Worm (Caenorhabditis elegans) whole organism, early embryonic: ENCODE measurements around the gene riok-3.

Source experiments
- B0310.2 ChIP-seq: sonication (generic microtip); optimal IDR thresholded peaks from 2 replicates; lab custom pipeline; 2016; ENCODE audit warnings: mild to moderate bottlenecking, missing genetic modification characterization, missing compliant biosample characterization
- F13C5.2 ChIP-seq: sonication (generic microtip); optimal IDR thresholded peaks from 2 replicates; lab custom pipeline; 2017; ENCODE audit warnings: mild to moderate bottlenecking, missing genetic modification characterization, inconsistent platforms, missing compliant biosample characterization
- aly-1 ChIP-seq: sonication (generic microtip); optimal IDR thresholded peaks from 2 replicates; lab custom pipeline; 2016; ENCODE audit warnings: missing genetic modification characterization, missing compliant biosample characterization
- ama-1 ChIP-seq: fragments of 150-350 bp; optimal IDR thresholded peaks from 2 replicates; lab custom pipeline; 2014
- ceh-13 ChIP-seq: fragments of 200-800 bp; sonication (Bioruptor generic); optimal IDR thresholded peaks from 2 replicates; lab custom pipeline; 2018; ENCODE audit warnings: mild to moderate bottlenecking, missing genetic modification characterization, missing compliant biosample characterization
- ceh-36 ChIP-seq: sonication (generic microtip); optimal IDR thresholded peaks from 2 replicates; lab custom pipeline; 2016; ENCODE audit warnings: missing genetic modification characterization, inconsistent platforms, missing compliant biosample characterization
- ets-7 ChIP-seq: sonication (generic microtip); optimal IDR thresholded peaks from 2 replicates; lab custom pipeline; 2016; ENCODE audit warnings: missing genotype, missing genetic modification characterization, missing compliant biosample characterization
- flt-1 ChIP-seq: fragments of 200-800 bp; sonication (Bioruptor generic); IDR thresholded peaks from 2 replicates; pipeline ENCODE4 v1.3.6; 2022; ENCODE audit warnings: missing genetic modification characterization, missing compliant biosample characterization
- hmbx-1 ChIP-seq: sonication (generic microtip); optimal IDR thresholded peaks from 2 replicates; lab custom pipeline; 2016; ENCODE audit warnings: mild to moderate bottlenecking, missing genetic modification characterization, missing compliant biosample characterization
- hmg-4 ChIP-seq: fragments of 200-800 bp; sonication (Bioruptor generic); optimal IDR thresholded peaks from 2 replicates; lab custom pipeline; 2018; ENCODE audit warnings: mild to moderate bottlenecking, missing genetic modification characterization, missing compliant biosample characterization
- hnd-1 ChIP-seq: sonication (generic microtip); optimal IDR thresholded peaks from 2 replicates; lab custom pipeline; 2016; ENCODE audit warnings: missing genetic modification characterization, missing compliant biosample characterization
- pes-1 ChIP-seq: fragments of 200-800 bp; sonication (Bioruptor generic); IDR thresholded peaks from 2 replicates; pipeline ENCODE4 v1.3.6; 2022; ENCODE audit warnings: missing genetic modification reagents, missing genetic modification characterization, missing compliant biosample characterization
- scrt-1 ChIP-seq: fragments of 200-800 bp; sonication (Bioruptor generic); IDR thresholded peaks from 2 replicates; pipeline ENCODE4 v1.3.6; 2022; ENCODE audit warnings: missing genetic modification characterization, missing compliant biosample characterization
- sea-1 ChIP-seq: fragments of 200-800 bp; sonication (Bioruptor generic); conservative IDR thresholded peaks from 2 replicates; pipeline ENCODE4 v1.3.6; 2022; ENCODE audit warnings: missing genetic modification characterization, missing compliant biosample characterization
- tbx-11 ChIP-seq: fragments of 200-800 bp; sonication (Bioruptor generic); IDR thresholded peaks from 2 replicates; pipeline ENCODE4 v1.3.6; 2022; ENCODE audit warnings: missing genetic modification characterization, missing compliant biosample characterization
- tbx-37 ChIP-seq: fragments of 200-800 bp; sonication (Bioruptor generic); conservative IDR thresholded peaks from 2 replicates; pipeline ENCODE4 v1.3.6; 2022; ENCODE audit warnings: missing genetic modification reagents, missing genetic modification characterization, missing compliant biosample characterization
- tra-4 ChIP-seq: sonication (generic microtip); optimal IDR thresholded peaks from 2 replicates; lab custom pipeline; 2017; ENCODE audit warnings: missing genetic modification characterization, missing compliant biosample characterization

Gene riok-3

DNA sequence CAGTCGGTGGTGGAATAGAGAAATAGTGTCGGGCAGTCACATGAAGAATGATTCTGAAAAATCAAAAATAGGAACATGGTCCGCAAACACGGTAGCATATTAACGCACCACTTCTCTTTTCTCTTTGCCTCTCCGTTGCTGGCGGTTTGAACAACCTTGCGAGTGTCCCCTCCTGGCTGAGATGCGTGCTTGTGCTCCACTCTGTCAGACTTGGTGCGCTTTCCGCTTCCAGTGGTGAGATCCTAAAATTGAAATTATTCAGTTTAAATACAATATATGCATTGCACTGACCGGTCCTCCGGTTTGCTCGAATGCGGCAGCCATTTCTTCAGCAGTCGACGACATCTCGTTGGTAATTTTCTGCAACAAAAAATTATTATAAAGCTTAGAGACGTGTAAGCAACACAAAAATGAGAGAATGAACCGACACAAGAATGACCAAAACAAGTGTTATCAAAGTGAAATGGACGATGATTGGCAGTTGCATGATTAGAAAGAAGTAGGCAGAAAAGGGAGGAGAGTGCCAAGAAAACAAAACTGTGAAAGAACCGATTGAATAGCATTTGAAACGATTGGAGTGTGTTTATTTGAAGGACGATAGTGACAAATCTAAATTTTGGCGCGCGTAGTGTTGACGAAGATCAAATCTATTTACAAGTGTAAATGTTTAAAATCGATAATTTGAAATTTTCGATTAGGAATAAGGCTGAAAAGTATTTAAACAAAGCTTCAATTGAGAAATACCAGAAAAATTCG lies 20.4 kb upstream of the riok-3 start, which contains the start of gene ZK632.9:
Gene ZK632.9 (minus strand): TSS at position 360 of the 756 bp plus-strand sequence.
- TF ChIP-seq ets-7 (no peak), scrt-1 (no peak), tra-4 (tag; lab: Kevin White, UChicago) (no peak), F13C5.2 (tag; lab: Kevin White, UChicago) (no peak), pes-1 (GFP tag; lab: Robert Waterston, UW) (no peak), sea-1 (GFP tag; lab: Robert Waterston, UW) (no peak), aly-1 (no peak), ceh-13 (GFP tag; lab: Kevin White, UChicago) (no peak), tbx-11 (GFP tag; lab: Robert Waterston, UW) (no peak), B0310.2 (tag; lab: Kevin White, UChicago) (no peak), flt-1 (GFP tag; lab: Robert Waterston, UW) (no peak), hmg-4 (no peak), hnd-1 (tag; lab: Kevin White, UChicago) (no peak), hmbx-1 (no peak)

DNA sequence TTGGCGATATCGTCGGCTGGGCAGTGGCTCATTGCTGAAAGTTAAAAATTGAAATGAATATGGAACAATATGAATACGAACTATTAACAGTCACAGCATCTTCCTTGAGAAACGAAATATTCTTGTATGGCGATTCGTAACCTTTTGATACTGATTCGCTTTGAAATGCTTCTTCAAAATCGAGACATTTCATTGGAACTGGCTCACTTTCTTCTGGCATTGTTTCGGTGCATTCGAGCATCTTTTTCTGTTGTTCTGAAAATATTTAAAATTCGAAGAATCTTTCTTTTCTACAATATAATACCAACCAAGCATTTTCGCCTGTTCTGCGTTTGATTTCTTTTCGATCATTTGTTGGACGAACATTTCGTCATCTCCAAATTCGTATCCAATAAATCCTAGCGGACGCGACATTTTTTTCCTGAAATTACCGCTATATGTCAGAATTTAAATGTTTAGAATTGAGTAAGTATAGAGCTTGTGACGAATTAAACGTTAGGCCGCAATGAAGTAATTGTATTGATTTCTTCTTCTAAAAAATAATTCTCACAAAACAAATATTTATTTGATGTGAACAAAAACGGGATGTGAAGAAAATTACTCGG lies 19.6 kb upstream of the riok-3 start, which contains the start of gene lin-52:
Gene lin-52 (minus strand): TSS at position 421 of the 605 bp plus-strand sequence.
- TF ChIP-seq tbx-11 (GFP tag; lab: Robert Waterston, UW) (no peak), scrt-1 (no peak), tra-4 (tag; lab: Kevin White, UChicago) (no peak), ama-1 (lab: Kevin White, UChicago) (peak; percentile 64), pes-1 (GFP tag; lab: Robert Waterston, UW) (no peak), hnd-1 (tag; lab: Kevin White, UChicago) (no peak)

- no peak for TF ChIP-seq hnd-1 (tag; lab: Kevin White, UChicago)
- TF ChIP-seq F13C5.2 (tag; lab: Kevin White, UChicago), result no peak
- TF ChIP-seq ets-7, result no peak
- no peak for TF ChIP-seq hmbx-1
- TF ChIP-seq hmg-4, result no peak
- TF ChIP-seq ceh-36 (tag; lab: Kevin White, UChicago), result no peak
- TF ChIP-seq scrt-1, result no peak
- TF ChIP-seq aly-1, result no peak
- no peak for TF ChIP-seq tbx-11 (GFP tag; lab: Robert Waterston, UW)
- TF ChIP-seq sea-1 (GFP tag; lab: Robert Waterston, UW), result no peak
- no peak for TF ChIP-seq pes-1 (GFP tag; lab: Robert Waterston, UW)
- no peak for TF ChIP-seq flt-1 (GFP tag; lab: Robert Waterston, UW)
- TF ChIP-seq ceh-13 (GFP tag; lab: Kevin White, UChicago), result no peak
- no peak for TF ChIP-seq B0310.2 (tag; lab: Kevin White, UChicago)
- TF ChIP-seq tbx-37 (GFP tag; lab: Robert Waterston, UW), result no peak
- no peak for TF ChIP-seq ama-1 (lab: Kevin White, UChicago)
- no peak for TF ChIP-seq tra-4 (tag; lab: Kevin White, UChicago)
Measured at ce11 chrIII:9823748-9824147, 18.9 kb upstream of the riok-3 start.

- no peak for TF ChIP-seq tbx-11 (GFP tag; lab: Robert Waterston, UW)
- no peak for TF ChIP-seq hmbx-1
- no peak for TF ChIP-seq ceh-13 (GFP tag; lab: Kevin White, UChicago)
- no peak for TF ChIP-seq F13C5.2 (tag; lab: Kevin White, UChicago)
- TF ChIP-seq tbx-37 (GFP tag; lab: Robert Waterston, UW), result no peak
- no peak for TF ChIP-seq sea-1 (GFP tag; lab: Robert Waterston, UW)
- TF ChIP-seq hnd-1 (tag; lab: Kevin White, UChicago), result no peak
- TF ChIP-seq ets-7, result no peak
- TF ChIP-seq scrt-1, result no peak
- no peak for TF ChIP-seq tra-4 (tag; lab: Kevin White, UChicago)
- TF ChIP-seq B0310.2 (tag; lab: Kevin White, UChicago), result no peak
- no peak for TF ChIP-seq pes-1 (GFP tag; lab: Robert Waterston, UW)
- no peak for TF ChIP-seq aly-1
Measured at ce11 chrIII:9822942-9823341, 18.1 kb upstream of the riok-3 start, which contains the start of gene arl-5. Gene arl-5 (plus strand): TSS chrIII:9823242.

DNA sequence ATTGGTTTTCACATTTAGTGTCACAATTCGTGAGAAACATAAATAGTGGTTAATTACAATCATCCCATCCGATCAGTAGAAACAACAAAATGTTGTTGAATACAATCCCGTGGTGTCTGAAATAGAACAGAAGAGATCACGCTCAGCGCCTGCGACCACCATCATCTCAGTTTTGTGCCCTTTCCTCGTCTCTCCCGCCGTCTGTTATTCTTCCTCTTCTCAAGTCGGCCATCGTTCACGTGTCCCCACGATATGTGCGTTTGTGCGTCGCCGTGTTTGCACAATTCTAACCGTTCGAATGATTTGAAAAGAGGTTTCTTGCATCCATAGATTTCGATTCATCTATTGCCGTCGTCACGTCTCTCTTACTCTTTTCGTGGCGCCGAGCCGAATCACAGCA lies 14.0 kb upstream of the riok-3 start, which contains the start of gene panl-3:
Gene panl-3 (plus strand): TSS at position 294 of the 400 bp plus-strand sequence.
- TF ChIP-seq B0310.2 (tag; lab: Kevin White, UChicago), result no peak
- no peak for TF ChIP-seq ama-1 (lab: Kevin White, UChicago)
- no peak for TF ChIP-seq ets-7
- TF ChIP-seq hmg-4, result peak; percentile 45
- peak; percentile 57 for TF ChIP-seq aly-1
- peak; percentile 65; the same call in 1 of the 2 replicates for TF ChIP-seq scrt-1

DNA sequence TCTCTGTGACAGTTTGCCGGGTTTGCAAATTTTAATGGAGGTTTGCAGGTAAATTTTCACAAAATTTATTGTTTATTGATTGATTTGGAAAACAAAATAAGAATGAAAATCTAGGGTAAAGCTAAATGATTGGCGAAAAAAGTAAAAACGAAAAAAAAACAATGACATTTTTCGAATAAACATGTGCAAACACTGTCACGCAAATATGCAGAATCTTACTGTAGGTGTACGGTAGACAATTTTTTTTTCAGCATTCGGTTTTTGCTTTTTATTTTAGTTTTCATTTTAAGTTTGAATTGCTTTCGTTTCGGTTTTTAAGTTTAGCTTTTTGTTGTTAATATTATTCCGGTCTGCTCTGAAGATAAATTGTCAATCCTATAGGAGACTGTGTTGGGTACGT lies 13.1 kb upstream of the riok-3 start:
- TF ChIP-seq scrt-1 (no peak), hmg-4 (no peak), ceh-13 (GFP tag; lab: Kevin White, UChicago) (no peak), tbx-11 (GFP tag; lab: Robert Waterston, UW) (no peak), ceh-36 (tag; lab: Kevin White, UChicago) (no peak), ama-1 (lab: Kevin White, UChicago) (no peak), pes-1 (GFP tag; lab: Robert Waterston, UW) (no peak), flt-1 (GFP tag; lab: Robert Waterston, UW) (no peak), sea-1 (GFP tag; lab: Robert Waterston, UW) (no peak), aly-1 (no peak), tbx-37 (GFP tag; lab: Robert Waterston, UW) (no peak), ets-7 (no peak), hmbx-1 (no peak), hnd-1 (tag; lab: Kevin White, UChicago) (no peak)

- TF ChIP-seq hmg-4 (peak; percentile 73), B0310.2 (tag; lab: Kevin White, UChicago) (no peak), aly-1 (peak; percentile 19)
Measured at ce11 chrIII:9817087-9817612, 12.3 kb upstream of the riok-3 start, which contains the start of gene cnx-1. Gene cnx-1 (minus strand): TSS chrIII:9817137.
